Worm (Caenorhabditis elegans) whole organism, dauer: ENCODE data around the gene lpd-9.

Experiments used
- unc-62 ChIP-seq: sonication (generic microtip); optimal IDR thresholded peaks from 2 replicates; lab custom pipeline; 2017; ENCODE audit warnings: missing biosample characterization, missing genetic modification reagents, missing genetic modification characterization

The lpd-9 gene

ce11 chrV:10578938-10579337 is at the start of gene lpd-9, which contains the start of gene erh-1:
Gene lpd-9 (plus strand): TSS chrV:10579305.
Gene erh-1 (minus strand): TSS chrV:10579141.
- TF ChIP-seq unc-62 (GFP tag; lab: Kevin White, UChicago), result no peak

DNA sequence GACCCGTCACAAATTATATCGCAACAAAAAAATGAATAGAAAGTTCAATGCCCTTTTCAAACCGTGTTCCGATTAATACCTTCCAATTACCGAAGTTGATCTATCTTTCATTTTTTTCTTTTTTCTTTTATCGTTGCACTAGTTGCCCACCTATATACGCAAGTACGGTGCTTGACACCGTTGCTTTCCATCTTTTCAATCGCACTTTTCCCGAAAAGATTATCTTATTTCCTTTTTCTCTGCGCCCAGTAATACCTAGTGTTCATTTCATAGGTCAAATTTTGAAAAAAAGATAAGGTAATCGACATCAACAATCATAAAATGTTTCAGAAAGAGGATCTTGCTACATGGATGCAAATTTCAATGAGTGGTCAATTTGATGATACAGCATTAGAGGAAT is 49.5 kb upstream of the lpd-9 start:
- no peak for TF ChIP-seq unc-62 (GFP tag; lab: Kevin White, UChicago)

- TF ChIP-seq unc-62 (GFP tag; lab: Kevin White, UChicago), result no peak
Observed at ce11 chrV:10532725-10533124, 46.4 kb upstream of the lpd-9 start, which contains the start of gene txt-10. Gene txt-10 (minus strand): TSS chrV:10532825.

DNA sequence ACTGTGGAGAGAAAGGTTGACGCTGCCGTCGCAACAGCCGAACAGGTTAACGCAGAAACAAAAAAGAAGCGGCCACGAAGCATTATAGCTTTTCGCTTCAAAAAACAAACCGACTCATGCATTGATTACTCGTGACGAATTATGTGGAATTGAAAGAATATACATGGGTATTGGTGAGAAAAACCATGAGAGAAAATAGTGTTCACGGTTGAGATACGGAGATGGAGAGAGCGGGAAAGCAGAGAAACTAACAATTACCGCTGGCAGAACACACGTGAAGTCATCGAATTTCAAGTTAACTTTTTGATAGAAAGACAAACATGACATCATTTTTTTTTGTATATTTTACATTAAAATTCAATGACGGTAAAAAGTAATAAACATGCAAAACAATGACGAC is 43.8 kb upstream of the lpd-9 start:
- no peak for TF ChIP-seq unc-62 (GFP tag; lab: Kevin White, UChicago)

DNA sequence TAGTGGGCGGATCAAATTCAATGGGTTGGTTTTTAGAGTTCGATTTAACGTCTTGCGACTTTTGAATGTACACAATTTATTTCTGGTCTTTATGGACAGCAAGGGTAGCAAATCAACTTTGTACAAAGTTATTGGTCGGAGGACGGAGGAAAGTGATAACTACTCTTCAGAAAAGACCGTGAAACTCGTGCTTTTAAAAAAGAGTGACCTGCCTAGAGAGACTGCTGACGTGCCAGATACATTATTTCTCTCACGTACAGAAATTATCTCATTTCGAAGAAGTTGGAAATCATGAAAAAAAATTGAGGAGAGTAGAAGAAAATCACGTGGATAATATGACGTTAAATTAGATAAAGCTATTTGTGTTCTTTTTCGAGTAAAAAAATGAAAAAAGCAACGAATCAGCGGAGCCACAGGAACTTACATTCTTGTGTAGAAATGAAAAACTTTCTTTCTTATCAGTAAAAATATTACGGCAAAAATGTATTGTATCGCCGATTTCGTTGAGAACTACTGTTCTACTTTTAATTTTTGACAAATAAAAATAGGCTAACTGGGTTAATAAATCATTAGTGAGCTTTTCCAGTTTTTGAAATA is 42.9 kb upstream of the lpd-9 start, which contains the start of gene ppm-1.A:
Gene ppm-1.A (minus strand): TSS at position 294 of the 597 bp plus-strand sequence.
- TF ChIP-seq unc-62 (GFP tag; lab: Kevin White, UChicago), result no peak

DNA sequence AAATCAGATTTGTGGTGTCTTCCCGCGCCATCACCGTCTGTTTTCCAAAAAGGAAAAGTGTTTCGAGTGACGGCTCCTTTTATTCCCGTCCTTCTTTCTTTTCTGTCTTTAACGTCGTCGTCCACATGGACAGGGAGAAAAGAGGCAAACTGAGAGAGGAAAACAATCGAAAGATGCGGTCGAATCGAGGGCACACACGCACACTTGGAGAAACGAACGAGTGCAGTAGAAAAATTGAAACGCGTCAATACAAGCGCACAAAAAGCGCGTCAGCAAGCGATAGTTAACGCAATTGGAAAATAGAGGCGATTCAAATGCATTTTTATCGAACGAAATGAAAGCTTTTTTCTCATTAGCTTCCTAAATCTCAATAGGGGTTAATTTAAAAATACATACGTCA is 42.3 kb upstream of the lpd-9 start:
- TF ChIP-seq unc-62 (GFP tag; lab: Kevin White, UChicago), result no peak

ce11 chrV:10539114-10539513 is 40.0 kb upstream of the lpd-9 start, which contains the start of gene F25D1.8:
Gene F25D1.8 (plus strand): TSS chrV:10539414.
- no peak for TF ChIP-seq unc-62 (GFP tag; lab: Kevin White, UChicago)

- TF ChIP-seq unc-62 (GFP tag; lab: Kevin White, UChicago), result no peak
Observed at ce11 chrV:10540024-10540423, 39.1 kb upstream of the lpd-9 start, which contains the start of gene degt-1. Gene degt-1 (plus strand): TSS chrV:10540324.

- no peak for TF ChIP-seq unc-62 (GFP tag; lab: Kevin White, UChicago)
Observed at ce11 chrV:10546749-10547148, 32.4 kb upstream of the lpd-9 start, which contains the start of gene F25D1.5. Gene F25D1.5 (minus strand): TSS chrV:10546783.

ce11 chrV:10548981-10549380 is 30.1 kb upstream of the lpd-9 start, which contains the start of gene srd-34:
Gene srd-34 (minus strand): TSS chrV:10549081.
- no peak for TF ChIP-seq unc-62 (GFP tag; lab: Kevin White, UChicago)

DNA sequence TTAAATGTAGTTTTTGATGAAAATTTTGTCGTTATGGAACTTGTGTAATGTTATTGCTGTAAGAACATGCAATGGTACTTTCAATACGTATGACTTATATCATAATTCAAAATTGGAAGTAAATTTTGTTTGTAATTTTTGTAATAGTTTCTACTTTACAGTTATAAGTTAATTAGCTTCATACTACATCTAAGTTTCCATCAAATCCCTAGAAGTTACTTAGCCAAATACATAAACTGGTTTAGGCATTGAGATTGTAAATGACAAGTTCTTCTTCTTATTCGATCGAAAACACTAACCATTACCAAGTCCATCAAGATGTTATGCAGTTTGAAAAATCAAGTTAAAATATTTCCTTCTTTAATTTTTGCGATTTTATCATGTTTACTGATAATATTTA is 29.4 kb upstream of the lpd-9 start, which contains the start of gene F32G8.2:
Gene F32G8.2 (plus strand): TSS at position 301 of the 400 bp plus-strand sequence.
- TF ChIP-seq unc-62 (GFP tag; lab: Kevin White, UChicago), result no peak

- TF ChIP-seq unc-62 (GFP tag; lab: Kevin White, UChicago), result no peak
Observed at ce11 chrV:10555239-10555638, 23.9 kb upstream of the lpd-9 start, which contains the start of gene F32G8.3. Gene F32G8.3 (minus strand): TSS chrV:10555339.

DNA sequence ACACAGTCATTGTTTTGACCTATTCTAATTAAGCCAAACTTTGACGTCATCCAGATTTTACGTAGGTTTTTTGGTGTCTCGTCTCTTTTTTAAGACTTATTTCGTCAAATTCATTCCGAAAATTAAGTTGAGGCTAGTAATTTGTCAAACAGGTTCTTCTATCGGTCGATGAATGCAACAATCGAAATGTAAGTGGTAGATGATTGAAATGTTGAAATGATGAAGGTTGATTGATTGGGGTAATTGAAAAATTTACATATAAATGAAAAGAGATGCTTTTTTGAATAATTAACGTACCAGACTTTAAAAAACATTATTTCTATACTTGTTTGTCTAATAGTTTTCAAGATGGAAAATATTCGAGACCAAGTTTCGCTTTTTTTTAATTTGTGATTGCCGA is 22.7 kb upstream of the lpd-9 start:
- no peak for TF ChIP-seq unc-62 (GFP tag; lab: Kevin White, UChicago)

DNA sequence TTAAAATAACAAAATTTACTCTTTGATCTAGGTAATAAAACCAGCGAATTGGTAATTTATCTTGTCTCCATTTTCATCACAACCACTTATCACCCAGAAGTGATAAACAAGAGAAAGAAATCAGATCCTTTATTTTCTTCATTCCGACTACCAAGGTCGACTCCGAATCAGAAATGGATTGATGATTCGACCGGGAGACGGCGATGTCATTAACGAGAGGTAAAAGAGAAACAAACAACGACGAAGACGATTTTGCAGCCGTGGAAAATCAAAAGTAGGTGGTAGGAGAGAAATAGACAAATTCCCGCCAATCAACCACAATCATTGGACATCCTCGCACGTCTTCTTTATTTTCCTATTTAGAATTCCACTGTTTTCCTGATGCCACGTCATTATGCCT is 22.0 kb upstream of the lpd-9 start:
- TF ChIP-seq unc-62 (GFP tag; lab: Kevin White, UChicago), result no peak

ce11 chrV:10557676-10558075 is 21.4 kb upstream of the lpd-9 start, which contains the start of gene best-14:
Gene best-14 (plus strand): TSS chrV:10557976.
- no peak for TF ChIP-seq unc-62 (GFP tag; lab: Kevin White, UChicago)

DNA sequence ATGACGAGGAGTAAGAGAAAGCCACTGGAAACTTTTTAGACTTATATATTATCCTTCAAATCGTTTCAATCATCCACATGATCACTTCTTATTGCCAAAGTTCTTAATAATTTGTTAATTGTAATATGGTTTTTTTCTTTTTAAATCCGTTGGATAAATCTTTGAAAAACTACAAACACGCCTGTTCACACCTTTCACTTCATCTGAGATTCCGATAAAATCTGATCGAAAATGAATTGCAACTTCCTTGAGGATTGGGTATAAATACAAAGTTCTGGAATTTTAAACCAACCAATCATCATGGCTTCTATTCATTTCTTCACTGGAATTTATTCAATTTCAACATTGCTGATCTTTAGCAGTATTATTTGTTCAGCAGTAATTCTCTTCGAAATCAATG is 18.5 kb upstream of the lpd-9 start, which contains the start of gene col-152:
Gene col-152 (plus strand): TSS at position 301 of the 400 bp plus-strand sequence.
- TF ChIP-seq unc-62 (GFP tag; lab: Kevin White, UChicago), result no peak

ce11 chrV:10561632-10562031 is 17.5 kb upstream of the lpd-9 start:
- TF ChIP-seq unc-62 (GFP tag; lab: Kevin White, UChicago), result no peak
